Fruit fly (Drosophila melanogaster) Kc167 (cell line): ENCODE data around the gene p38b.

Experiments
- Myc ChIP-seq: fragments of >200 bp; optimal IDR thresholded peaks from 2 replicates; lab custom pipeline; 2017; ENCODE audit warnings: missing external identifiers
- Sin3A ChIP-seq: fragments of >200 bp; optimal IDR thresholded peaks from 2 replicates; lab custom pipeline; 2018; ENCODE audit warnings: missing external identifiers
- h ChIP-seq: fragments of >200 bp; optimal IDR thresholded peaks from 3 replicates; lab custom pipeline; 2018; ENCODE audit warnings: missing external identifiers
- insv ChIP-seq: fragments of >200 bp; optimal IDR thresholded peaks from 3 replicates; lab custom pipeline; 2018; ENCODE audit warnings: missing external identifiers
- psq ChIP-seq: fragments of >200 bp; optimal IDR thresholded peaks from 2 replicates; lab custom pipeline; 2017; ENCODE audit warnings: missing external identifiers
- ttk ChIP-seq: sonication (Bioruptor generic); optimal IDR thresholded peaks from 2 replicates; lab custom pipeline; 2017; ENCODE audit warnings: missing external identifiers

Gene p38b

dm6 chr2L:13780109-13780947 lies at the start of gene p38b, which contains the start of gene CG9008:
Gene p38b, plus strand, starts transcription at chr2L:13780689.
Gene CG9008, minus strand, starts transcription at chr2L:13780165.
- TF ChIP-seq insv (lab: Kevin White, UChicago) = no peak

DNA sequence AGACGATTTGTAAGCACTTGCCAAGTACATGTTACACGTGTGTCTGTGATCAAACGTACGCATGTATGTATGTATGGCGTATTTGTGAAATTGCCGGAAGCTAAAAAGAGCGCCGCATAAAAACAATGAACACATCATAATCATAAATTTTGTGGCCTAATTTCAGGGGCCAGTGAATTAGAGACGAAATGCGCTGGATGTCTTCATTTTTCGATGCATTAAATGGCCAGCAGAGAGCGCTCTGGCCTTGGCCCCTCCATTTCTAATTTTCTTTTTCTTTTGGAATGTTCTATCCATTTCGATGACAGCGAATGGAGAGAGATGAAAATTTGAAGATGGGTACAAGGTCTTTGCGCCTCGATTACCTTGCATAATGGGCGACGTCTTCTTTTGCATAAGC lies 48.2 kb upstream of the p38b start:
- TF ChIP-seq h (no peak), Myc (lab: Kevin White, UChicago) (no peak), ttk (no peak), psq (no peak), insv (lab: Kevin White, UChicago) (no peak), Sin3A (lab: Kevin White, UChicago) (no peak)

DNA sequence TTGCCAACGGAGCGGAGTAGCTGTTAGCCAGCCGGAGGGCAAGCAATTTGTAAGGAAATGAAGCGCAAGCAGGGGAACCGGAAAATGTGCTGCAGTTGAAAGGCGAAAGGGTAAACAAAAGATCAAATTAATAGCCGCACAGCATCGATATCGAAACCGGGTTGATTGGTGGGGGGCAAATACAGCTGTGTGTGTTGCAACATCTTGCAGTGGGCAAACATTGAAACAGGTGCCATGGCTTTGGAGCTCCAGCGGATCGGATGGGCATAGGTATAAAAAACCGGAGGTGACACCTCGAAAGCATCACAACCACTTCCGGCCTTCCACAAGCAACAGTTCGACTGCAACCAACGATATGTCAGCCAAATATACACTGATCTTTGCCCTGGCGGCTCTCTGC lies 44.7 kb upstream of the p38b start, which contains the start of gene nur:
Gene nur (plus strand): TSS at position 301 of the 400 bp plus-strand sequence.
- TF ChIP-seq Myc (lab: Kevin White, UChicago) (no peak), psq (no peak), Sin3A (lab: Kevin White, UChicago) (no peak), ttk (no peak), h (no peak), insv (lab: Kevin White, UChicago) (no peak)

DNA sequence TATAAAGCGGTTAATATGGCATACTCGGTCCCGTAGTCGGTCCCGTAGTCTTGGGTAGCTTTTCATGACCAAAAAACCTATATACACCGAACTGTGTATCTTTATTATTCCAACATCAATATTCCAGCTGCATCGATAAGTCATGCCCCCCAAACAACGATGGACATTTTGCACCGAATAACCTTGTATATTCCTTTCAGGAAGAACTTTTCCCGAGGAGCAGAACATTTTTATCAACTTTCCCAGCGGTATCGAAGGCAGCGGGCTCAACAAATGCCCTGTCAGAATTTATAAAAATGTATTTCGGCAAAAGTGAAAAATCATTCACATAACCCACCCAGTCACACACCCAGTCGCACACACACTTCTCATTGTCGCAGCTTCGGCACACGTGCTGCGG lies 33.8 kb upstream of the p38b start, which contains the start of gene TM9SF4:
Gene TM9SF4 (plus strand): TSS at position 301 of the 400 bp plus-strand sequence.
- no peak for TF ChIP-seq psq
- no peak for TF ChIP-seq ttk
- no peak for TF ChIP-seq insv (lab: Kevin White, UChicago)
- TF ChIP-seq h = no peak
- no peak for TF ChIP-seq Myc (lab: Kevin White, UChicago)
- no peak for TF ChIP-seq Sin3A (lab: Kevin White, UChicago)

dm6 chr2L:13763144-13763543 lies 17.3 kb upstream of the p38b start:
- TF ChIP-seq Sin3A (lab: Kevin White, UChicago) (no peak), psq (no peak), Myc (lab: Kevin White, UChicago) (no peak), insv (lab: Kevin White, UChicago) (no peak), ttk (no peak), h (no peak)

- no peak for TF ChIP-seq insv (lab: Kevin White, UChicago)
- no peak for TF ChIP-seq h
- TF ChIP-seq psq = no peak
- no peak for TF ChIP-seq Sin3A (lab: Kevin White, UChicago)
- TF ChIP-seq Myc (lab: Kevin White, UChicago) = no peak
- TF ChIP-seq ttk = no peak
These were observed 9.6 kb upstream of the p38b start for dm6 chr2L:13770884-13771283.

DNA sequence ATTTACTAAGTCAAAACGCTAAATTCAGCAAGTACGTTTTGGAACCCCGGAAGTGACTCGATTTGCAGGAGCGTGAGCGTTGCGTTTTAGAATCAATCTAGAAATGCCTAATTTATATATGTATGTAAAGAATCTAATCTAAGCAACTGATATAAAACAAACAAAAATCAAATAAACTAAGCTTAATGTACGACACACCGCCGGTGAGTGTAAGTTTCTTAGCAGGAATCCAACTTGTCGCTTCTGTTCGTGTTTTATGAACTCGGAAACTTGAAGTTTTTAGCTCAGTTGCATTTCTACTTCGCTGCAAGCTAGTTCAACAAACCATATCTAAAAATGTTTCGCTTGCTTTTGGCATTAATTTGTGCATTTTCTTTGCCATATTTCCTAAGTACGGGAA lies 6.8 kb upstream of the p38b start, which contains the start of gene CG43376:
Gene CG43376 (plus strand): TSS at position 301 of the 400 bp plus-strand sequence.
- no peak for TF ChIP-seq Myc (lab: Kevin White, UChicago)
- no peak for TF ChIP-seq h
- TF ChIP-seq Sin3A (lab: Kevin White, UChicago) = no peak

DNA sequence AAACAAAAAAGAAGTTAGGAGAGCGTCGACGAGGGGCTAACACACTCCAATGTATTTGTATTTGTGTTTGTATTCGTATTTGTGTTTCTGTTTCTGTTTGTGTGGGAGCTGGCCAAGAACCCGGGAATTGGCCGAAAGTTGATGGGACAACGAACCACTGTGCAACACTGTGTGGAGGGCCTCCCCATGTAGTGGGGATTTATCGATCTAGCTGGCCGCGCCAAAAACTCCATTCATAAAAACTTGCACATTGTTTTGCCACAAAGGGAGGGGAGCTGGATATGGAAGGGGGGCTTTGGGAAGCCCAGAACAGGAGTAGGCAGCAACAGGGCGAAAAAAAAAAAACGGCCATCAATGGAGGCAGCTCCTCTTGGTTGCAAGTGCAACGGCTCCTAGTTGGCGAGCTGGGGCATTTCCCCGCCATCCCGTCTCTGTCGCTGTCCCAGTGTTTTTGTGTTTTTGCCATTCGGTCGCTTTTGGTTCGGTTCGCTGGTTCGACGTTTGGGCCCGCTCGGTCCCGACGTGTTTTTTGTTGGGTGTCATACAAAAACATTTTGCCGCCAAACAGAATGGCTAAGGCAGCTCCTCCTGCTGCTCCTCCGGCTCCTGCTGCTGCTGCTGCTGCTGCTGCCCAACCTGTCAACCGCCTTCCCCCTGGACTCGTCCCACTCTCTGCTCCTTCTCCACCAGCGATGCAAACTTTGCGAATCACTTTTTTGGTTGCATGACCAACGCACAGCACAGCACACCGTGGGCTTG lies 3.4 kb upstream of the p38b start:
- TF ChIP-seq psq (no peak), h (no peak), ttk (no peak), Sin3A (lab: Kevin White, UChicago) (no peak), Myc (lab: Kevin White, UChicago) (no peak), insv (lab: Kevin White, UChicago) (no peak)

- TF ChIP-seq Sin3A (lab: Kevin White, UChicago) (no peak), ttk (no peak), Myc (lab: Kevin White, UChicago) (no peak), h (no peak), insv (lab: Kevin White, UChicago) (no peak), psq (no peak)
These were observed 1.8 kb upstream of the p38b start for dm6 chr2L:13778648-13779047.

DNA sequence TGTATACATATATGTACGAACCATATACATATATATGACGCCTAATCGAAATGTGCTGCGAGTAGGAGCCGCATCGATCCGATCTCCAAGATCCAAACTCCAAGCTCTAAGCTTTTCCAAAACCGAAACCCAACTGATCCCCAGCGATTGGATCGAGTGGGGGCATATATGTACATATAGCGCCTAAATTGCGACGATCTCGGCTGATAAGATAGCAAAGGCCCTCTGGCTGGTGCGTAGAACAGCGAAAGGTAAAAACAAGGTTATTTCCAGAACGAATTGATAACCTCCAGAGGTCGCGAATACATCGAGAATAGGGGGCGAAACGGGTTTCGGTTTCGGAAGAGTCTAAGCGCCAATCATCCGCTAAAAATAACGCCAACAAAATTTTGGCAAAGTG lies 1.3 kb upstream of the p38b start:
- TF ChIP-seq psq = no peak
- no peak for TF ChIP-seq Myc (lab: Kevin White, UChicago)

DNA sequence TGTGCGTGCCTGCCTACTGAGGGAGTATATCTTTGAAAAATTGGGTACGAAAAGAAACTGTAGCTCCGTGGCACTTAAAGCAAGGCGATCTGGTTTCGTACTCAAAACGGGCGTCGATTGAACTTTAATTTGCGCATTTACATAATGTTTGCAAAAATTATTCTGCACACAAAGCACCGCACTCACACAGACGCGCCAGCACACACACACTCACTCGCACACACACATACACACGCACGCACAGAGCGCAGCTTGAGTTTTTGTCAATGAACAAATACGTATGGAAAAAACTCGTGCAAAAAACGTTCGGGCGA lies 737 bp upstream of the p38b start:
- TF ChIP-seq ttk = no peak
- no peak for TF ChIP-seq h
- TF ChIP-seq Sin3A (lab: Kevin White, UChicago) = no peak
- no peak for TF ChIP-seq psq
- no peak for TF ChIP-seq Myc (lab: Kevin White, UChicago)
- TF ChIP-seq insv (lab: Kevin White, UChicago) = no peak

DNA sequence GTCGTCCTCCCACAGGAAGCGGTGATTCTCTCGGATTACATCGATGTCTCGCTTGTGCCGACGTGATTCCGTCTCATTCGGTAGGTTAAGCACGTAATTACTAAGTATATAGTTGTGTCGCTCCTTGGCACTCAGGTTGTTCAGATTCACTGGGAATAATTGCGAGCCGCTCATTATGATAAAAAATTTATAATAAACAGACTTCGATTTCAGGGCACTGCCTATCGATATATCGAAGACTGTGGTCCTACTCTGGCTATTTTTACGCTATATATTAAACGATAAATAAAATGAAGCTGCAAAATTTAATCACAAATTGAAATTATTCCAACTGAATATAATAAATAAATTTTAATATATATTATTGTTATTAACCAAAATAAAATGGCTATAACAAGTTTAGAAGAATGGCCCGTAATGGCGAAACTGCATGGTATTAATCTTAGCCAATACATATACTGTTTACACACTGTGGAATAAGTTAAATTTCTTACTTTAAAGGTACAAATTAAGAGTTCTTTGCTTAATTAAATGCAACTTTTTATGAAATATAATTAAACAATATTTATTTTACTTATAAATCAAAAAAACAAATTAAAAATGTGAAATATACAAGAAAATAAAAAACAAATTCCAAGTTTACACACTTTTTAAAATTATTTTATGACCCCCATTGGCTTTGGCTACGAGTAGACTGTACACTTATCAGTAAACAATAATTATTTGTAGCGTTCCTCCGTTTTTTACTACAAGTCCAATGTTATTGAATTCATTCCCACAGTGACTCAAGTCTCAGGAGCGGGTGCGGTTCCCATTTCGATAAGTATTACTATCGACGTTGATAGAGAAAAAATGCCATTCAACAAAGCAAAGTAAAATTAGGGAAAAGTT lies 3.0 kb downstream of the p38b start, which contains the start of gene Eato:
Gene Eato (plus strand): TSS at position 821 of the 891 bp plus-strand sequence.
- TF ChIP-seq psq = no peak
- no peak for TF ChIP-seq Myc (lab: Kevin White, UChicago)
- no peak for TF ChIP-seq ttk
- no peak for TF ChIP-seq Sin3A (lab: Kevin White, UChicago)
